Worm (Caenorhabditis elegans): ENCODE data around the gene ttr-17.

The ttr-17 gene

DNA sequence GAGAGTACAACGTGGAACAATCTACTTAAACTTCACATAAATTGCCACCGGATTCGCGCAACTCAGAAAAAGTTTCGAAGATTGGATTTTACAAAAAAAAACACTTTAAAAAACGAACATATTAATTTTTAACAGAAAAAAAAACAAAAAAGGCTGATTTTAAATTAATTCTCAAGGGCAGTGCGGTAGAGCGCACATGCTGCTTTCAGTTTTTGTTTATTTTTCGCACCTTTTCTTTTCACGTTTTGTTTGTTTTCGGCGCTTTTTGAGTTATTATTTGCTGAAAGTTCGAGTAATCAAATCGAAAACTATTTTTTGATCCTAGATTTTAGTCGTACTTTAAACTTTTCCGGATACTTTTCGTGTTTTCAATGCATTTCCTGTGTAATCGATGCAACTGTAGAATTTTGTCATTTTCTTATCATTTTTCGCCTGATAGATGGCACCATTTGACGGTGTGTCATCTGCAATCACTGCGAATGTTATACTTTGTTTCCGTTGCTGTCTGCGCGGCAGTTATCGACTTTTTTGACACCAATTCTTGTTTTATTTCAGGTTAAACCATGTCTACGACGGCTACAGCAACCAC lies 46.8 kb downstream of the ttr-17 start, which contains the start of gene F13H10.8 (continued):
- no peak for TF ChIP-seq lin-13 (GFP tag; optimal IDR thresholded peaks at IDR 0.05)
- TF ChIP-seq unc-98 (GFP tag; IDR thresholded peaks at IDR 0.05): no peak
- TF ChIP-seq efl-3 (GFP tag; optimal IDR thresholded peaks at IDR 0.05): no peak
- peak; percentile 60 for TF ChIP-seq tbx-2 (tag; optimal IDR thresholded peaks at IDR 0.05)
- no peak for TF ChIP-seq nhr-28 (tag; optimal IDR thresholded peaks at IDR 0.05)

All from whole organism, L1 larva.